Worm (Caenorhabditis elegans): ENCODE data around the gene osta-2.

osta-2 gene

ce11 chrII:5738795-5739194 lies 31.3 kb downstream of the osta-2 start, which contains the start of gene hlh-14:
hlh-14 (minus strand) TSS chrII:5738895.
- no peak for TF ChIP-seq ceh-82 (tag; optimal IDR thresholded peaks at IDR 0.05)
- TF ChIP-seq hlh-4 (tag; optimal IDR thresholded peaks at IDR 0.05): no peak
- TF ChIP-seq lir-3 (tag; optimal IDR thresholded peaks at IDR 0.05; ENCODE audit: poor library complexity): no peak
- no peak for TF ChIP-seq ets-5 (GFP tag; IDR thresholded peaks at IDR 0.05)
- TF ChIP-seq isw-1 (GFP tag; IDR thresholded peaks at IDR 0.05): no peak
- TF ChIP-seq efl-1 (optimal IDR thresholded peaks at IDR 0.05): no peak
- TF ChIP-seq efl-1 (GFP tag; optimal IDR thresholded peaks at IDR 0.05 in 1 of 2): peak in 1 of 2 experiments; percentile 17
- no peak for TF ChIP-seq ztf-4 (tag; optimal IDR thresholded peaks at IDR 0.05)

- TF ChIP-seq ama-1 (optimal IDR thresholded peaks at IDR 0.05): no peak
- TF ChIP-seq unc-30 (tag; optimal IDR thresholded peaks at IDR 0.05): no peak
- TF ChIP-seq lin-35 (GFP tag; optimal IDR thresholded peaks at IDR 0.05): no peak
- TF ChIP-seq nhr-90 (tag; optimal IDR thresholded peaks at IDR 0.05; ENCODE audit: poor library complexity): no peak
- TF ChIP-seq nhr-47 (tag; optimal IDR thresholded peaks at IDR 0.05): no peak
- no peak for TF ChIP-seq nhr-77 (tag; optimal IDR thresholded peaks at IDR 0.05)
- no peak for TF ChIP-seq xbp-1 (tag; optimal IDR thresholded peaks at IDR 0.05)
- no peak for TF ChIP-seq unc-98 (GFP tag; IDR thresholded peaks at IDR 0.05)
Observed at ce11 chrII:5742767-5743166, 35.3 kb downstream of the osta-2 start.

ce11 chrII:5744342-5744741 lies 36.9 kb downstream of the osta-2 start:
- TF ChIP-seq aha-1 (tag; optimal IDR thresholded peaks at IDR 0.05) (no peak), elt-2 (tag; optimal IDR thresholded peaks at IDR 0.05) (peak; percentile 91)

- no peak for TF ChIP-seq skn-1 (tag; optimal IDR thresholded peaks at IDR 0.05)
- no peak for TF ChIP-seq tbx-2 (tag; optimal IDR thresholded peaks at IDR 0.05)
- TF ChIP-seq mep-1 (tag; optimal IDR thresholded peaks at IDR 0.05): no peak
- TF ChIP-seq isw-1 (GFP tag; IDR thresholded peaks at IDR 0.05): no peak
- peak; percentile 0 for TF ChIP-seq elt-2 (tag; optimal IDR thresholded peaks at IDR 0.05)
Observed at ce11 chrII:5745088-5745487, 37.6 kb downstream of the osta-2 start, which contains the start of gene F10C1.9. F10C1.9 (minus strand) TSS chrII:5745284.

- TF ChIP-seq nhr-47 (tag; optimal IDR thresholded peaks at IDR 0.05) (no peak), hlh-4 (tag; optimal IDR thresholded peaks at IDR 0.05) (no peak), lin-14 (GFP tag; optimal IDR thresholded peaks at IDR 0.05) (no peak), Y116A8C.19 (tag; optimal IDR thresholded peaks at IDR 0.05; ENCODE audit: borderline replicate concordance) (no peak), lin-35 (GFP tag; optimal IDR thresholded peaks at IDR 0.05) (peak in 1 of 2 experiments; percentile 24), mab-9 (GFP tag; IDR thresholded peaks at IDR 0.05) (no peak), jun-1 (tag; optimal IDR thresholded peaks at IDR 0.05) (peak; percentile 0), mep-1 (tag; optimal IDR thresholded peaks at IDR 0.05) (no peak), ama-1 (optimal IDR thresholded peaks at IDR 0.05) (no peak), unc-86 (tag; optimal IDR thresholded peaks at IDR 0.05) (no peak), nhr-28 (tag; optimal IDR thresholded peaks at IDR 0.05) (no peak), elt-2 (tag; optimal IDR thresholded peaks at IDR 0.05) (peak; percentile 96), pqm-1 (tag; optimal IDR thresholded peaks at IDR 0.05) (no peak), dpl-1 (GFP tag; optimal IDR thresholded peaks at IDR 0.05) (no peak), nhr-85 (tag) (no peak), fkh-4 (tag; optimal IDR thresholded peaks at IDR 0.05; ENCODE audit: borderline replicate concordance) (no peak)
Observed at ce11 chrII:5747312-5747711, 39.8 kb downstream of the osta-2 start.

ce11 chrII:5748395-5748794 lies 40.9 kb downstream of the osta-2 start:
- TF ChIP-seq zag-1 (tag; optimal IDR thresholded peaks at IDR 0.05) (no peak), sup-37 (GFP tag; optimal IDR thresholded peaks at IDR 0.05) (no peak), pqm-1 (tag; optimal IDR thresholded peaks at IDR 0.05) (peak; percentile 90), tbx-2 (tag; optimal IDR thresholded peaks at IDR 0.05) (no peak), nhr-20 (tag; optimal IDR thresholded peaks at IDR 0.05) (peak; percentile 3), lin-35 (GFP tag; optimal IDR thresholded peaks at IDR 0.05) (peak in 1 of 2 experiments; percentile 12), tlp-1 (tag; optimal IDR thresholded peaks at IDR 0.05) (peak; percentile 65), nhr-71 (tag; optimal IDR thresholded peaks at IDR 0.05) (peak; percentile 4), lin-14 (GFP tag; optimal IDR thresholded peaks at IDR 0.05) (peak; percentile 24), elt-2 (tag; optimal IDR thresholded peaks at IDR 0.05) (peak; percentile 99), jun-1 (tag; optimal IDR thresholded peaks at IDR 0.05) (peak; percentile 47), hlh-17 (GFP tag; optimal IDR thresholded peaks at IDR 0.05; ENCODE audit: borderline replicate concordance) (no peak)
